Fruit fly (Drosophila melanogaster) whole organism, wandering third instar larva: ENCODE data around the gene wdn.
"Not testable (repeated sequence)": the region's sequence is repeated elsewhere in the genome, so short reads cannot be mapped to it uniquely, and the experiment has no call there.

Source experiments
- Abd-B ChIP-seq: fragments of >200 bp; optimal IDR thresholded peaks from 2 replicates; lab custom pipeline; 2017; ENCODE audit warnings: missing biosample characterization, missing genetic modification characterization
- CG32264 ChIP-seq: fragments of 200-800 bp; sonication (Bioruptor generic); optimal IDR thresholded peaks from 2 replicates; lab custom pipeline; 2016; ENCODE audit warnings: missing biosample characterization, missing genetic modification characterization
- Dfd ChIP-seq: fragments of >200 bp; optimal IDR thresholded peaks from 2 replicates; lab custom pipeline; 2017; ENCODE audit warnings: missing biosample characterization, missing genetic modification characterization
- Dif ChIP-seq: fragments of 200-275, 200-300 bp; sonication (Bioruptor generic); optimal IDR thresholded peaks from 2 replicates; lab custom pipeline; 2018; ENCODE audit warnings: missing biosample characterization, missing genetic modification characterization; ENCODE audit not compliant: partially characterized antibody
- HLH106 ChIP-seq: fragments of 200-800 bp; optimal IDR thresholded peaks from 3 replicates; lab custom pipeline; 2019; ENCODE audit warnings: missing biosample characterization, mild to moderate bottlenecking, missing genetic modification characterization, moderate library complexity
- Hnf4 ChIP-seq: fragments of 200-800 bp; sonication (Bioruptor generic); optimal IDR thresholded peaks from 2 replicates; lab custom pipeline; 2016; ENCODE audit warnings: missing biosample characterization, mild to moderate bottlenecking, missing genetic modification characterization
- Hr83 ChIP-seq: fragments of 200-300 bp; sonication (Bioruptor generic); optimal IDR thresholded peaks from 2 replicates; lab custom pipeline; 2016; ENCODE audit warnings: missing biosample characterization, mild to moderate bottlenecking, missing genetic modification characterization, moderate library complexity; ENCODE audit not compliant: poor library complexity, severe bottlenecking
- Sp1 ChIP-seq: fragments of 200-800 bp; sonication (Bioruptor generic); optimal IDR thresholded peaks from 3 replicates; lab custom pipeline; 2019; ENCODE audit warnings: missing biosample characterization, mild to moderate bottlenecking, missing genetic modification characterization, moderate library complexity
- brk ChIP-seq: fragments of 200-800 bp; sonication (Bioruptor generic); optimal IDR thresholded peaks from 2 replicates; lab custom pipeline; 2016; ENCODE audit warnings: missing biosample characterization, mild to moderate bottlenecking, missing genetic modification characterization
- dl ChIP-seq, 2 experiments: fragments of 175-275, 200-275 bp in 1 of 2; fragments of 200-275 bp in 1 of 2; sonication (Bioruptor generic); optimal IDR thresholded peaks; lab custom pipeline; 2018; ENCODE audit warnings: mild to moderate bottlenecking in 2 of 2, missing biosample characterization in 2 of 2, missing genetic modification characterization in 2 of 2, moderate library complexity in 2 of 2; ENCODE audit not compliant: partially characterized antibody in 2 of 2, insufficient read depth in 1 of 2
- lola ChIP-seq: fragments of >200 bp; optimal IDR thresholded peaks from 2 replicates; lab custom pipeline; 2017; ENCODE audit warnings: missing biosample characterization, missing genetic modification characterization
- pan ChIP-seq: fragments of >200 bp; optimal IDR thresholded peaks from 2 replicates; lab custom pipeline; 2017
- rgr ChIP-seq: fragments of 200-800 bp; sonication (Bioruptor generic); optimal IDR thresholded peaks from 3 replicates; lab custom pipeline; 2016; ENCODE audit warnings: missing biosample characterization, mild to moderate bottlenecking, missing genetic modification characterization
- tai ChIP-seq: sonication (Bioruptor generic); optimal IDR thresholded peaks from 2 replicates; lab custom pipeline; 2016; ENCODE audit warnings: missing biosample characterization, missing genetic modification characterization
- woc ChIP-seq: sonication (Bioruptor generic); optimal IDR thresholded peaks from 2 replicates; lab custom pipeline; 2016; ENCODE audit warnings: missing biosample characterization, mild to moderate bottlenecking, missing genetic modification characterization

wdn gene

dm6 chr3R:28790222-28790621, 20.9 kb downstream of the wdn start, which contains the start of gene intr:
Gene intr, plus strand, starts transcription at chr3R:28790522.
- TF ChIP-seq Hnf4 (GFP tag; lab: Kevin White, UChicago) (no peak), rgr (GFP tag; lab: Kevin White, UChicago) (no peak), brk (GFP tag; lab: Kevin White, UChicago) (no peak), Dif (GFP tag; lab: Kevin White, UChicago) (no peak), Hr83 (GFP tag; lab: Kevin White, UChicago) (no peak), Sp1 (GFP tag; lab: Kevin White, UChicago) (no peak), Abd-B (GFP tag; lab: Kevin White, UChicago) (no peak), lola (GFP tag; lab: Kevin White, UChicago) (no peak), dl (GFP tag; optimal IDR thresholded peaks at IDR 0.05; lab: Kevin White, UChicago; ENCODE audit: insufficient read depth in 1 of 2, partially characterized antibody in 2 of 2) (no peak), CG32264 (no peak), pan (lab: Kevin White, UChicago) (no peak)

- no peak for TF ChIP-seq woc (GFP tag; lab: Kevin White, UChicago)
- TF ChIP-seq, all 38 proteins: peak for 0
Observed at dm6 chr3R:28789317-28789716, 21.8 kb downstream of the wdn start, which contains the start of gene CG34295. Gene CG34295, plus strand, starts transcription at chr3R:28789617.

- TF ChIP-seq Dfd (peak; percentile 90), tai (GFP tag; lab: Kevin White, UChicago) (no peak)
Observed at dm6 chr3R:28775703-28776102, 35.4 kb downstream of the wdn start.

dm6 chr3R:28758134-28758533, 53.0 kb downstream of the wdn start, which contains the start of gene aqrs:
Gene aqrs, minus strand, starts transcription at chr3R:28758234.
- not testable (repeated sequence) for TF ChIP-seq tai (GFP tag; lab: Kevin White, UChicago); Abd-B (GFP tag; lab: Kevin White, UChicago); HLH106
